Worm (Caenorhabditis elegans) whole organism, early embryonic: ENCODE measurements around the gene npr-9.

Experiments used
- F13C5.2 ChIP-seq: sonication (generic microtip); optimal IDR thresholded peaks from 2 replicates; lab custom pipeline; 2017; ENCODE audit warnings: mild to moderate bottlenecking, missing genetic modification characterization, inconsistent platforms, missing compliant biosample characterization
- ama-1 ChIP-seq: fragments of 150-350 bp; optimal IDR thresholded peaks from 2 replicates; lab custom pipeline; 2014
- ceh-36 ChIP-seq: sonication (generic microtip); optimal IDR thresholded peaks from 2 replicates; lab custom pipeline; 2016; ENCODE audit warnings: missing genetic modification characterization, inconsistent platforms, missing compliant biosample characterization
- ets-7 ChIP-seq: sonication (generic microtip); optimal IDR thresholded peaks from 2 replicates; lab custom pipeline; 2016; ENCODE audit warnings: missing genotype, missing genetic modification characterization, missing compliant biosample characterization
- flt-1 ChIP-seq: fragments of 200-800 bp; sonication (Bioruptor generic); IDR thresholded peaks from 2 replicates; pipeline ENCODE4 v1.3.6; 2022; ENCODE audit warnings: missing genetic modification characterization, missing compliant biosample characterization
- hnd-1 ChIP-seq: sonication (generic microtip); optimal IDR thresholded peaks from 2 replicates; lab custom pipeline; 2016; ENCODE audit warnings: missing genetic modification characterization, missing compliant biosample characterization
- scrt-1 ChIP-seq: fragments of 200-800 bp; sonication (Bioruptor generic); IDR thresholded peaks from 2 replicates; pipeline ENCODE4 v1.3.6; 2022; ENCODE audit warnings: missing genetic modification characterization, missing compliant biosample characterization
- tbx-11 ChIP-seq: fragments of 200-800 bp; sonication (Bioruptor generic); IDR thresholded peaks from 2 replicates; pipeline ENCODE4 v1.3.6; 2022; ENCODE audit warnings: missing genetic modification characterization, missing compliant biosample characterization
- tbx-37 ChIP-seq: fragments of 200-800 bp; sonication (Bioruptor generic); conservative IDR thresholded peaks from 2 replicates; pipeline ENCODE4 v1.3.6; 2022; ENCODE audit warnings: missing genetic modification reagents, missing genetic modification characterization, missing compliant biosample characterization

ce11 chrX:11344899-11345298, 15.4 kb downstream of the npr-9 start:
- TF ChIP-seq ama-1 (no peak), scrt-1 (GFP tag; lab: Robert Waterston, UW) (no peak), tbx-11 (GFP tag; lab: Robert Waterston, UW) (no peak), flt-1 (GFP tag; lab: Robert Waterston, UW) (no peak), F13C5.2 (no peak), ceh-36 (tag; lab: Kevin White, UChicago) (no peak), ets-7 (no peak), hnd-1 (tag; lab: Kevin White, UChicago) (no peak), tbx-37 (GFP tag; lab: Robert Waterston, UW) (no peak)
